Fruit fly (Drosophila melanogaster) whole organism, wandering third instar larva: ENCODE data around the gene CG33169.

Source experiments
- Dif ChIP-seq: fragments of 200-275, 200-300 bp; sonication (Bioruptor generic); optimal IDR thresholded peaks from 2 replicates; lab custom pipeline; 2018; ENCODE audit warnings: missing biosample characterization, missing genetic modification characterization; ENCODE audit not compliant: partially characterized antibody
- Jra ChIP-seq: sonication (Bioruptor generic); optimal IDR thresholded peaks from 2 replicates; lab custom pipeline; 2016; ENCODE audit warnings: missing biosample characterization, missing genetic modification characterization
- dl ChIP-seq, 2 experiments: fragments of 175-275, 200-275 bp in 1 of 2; fragments of 200-275 bp in 1 of 2; sonication (Bioruptor generic); optimal IDR thresholded peaks; lab custom pipeline; 2018; ENCODE audit warnings: mild to moderate bottlenecking in 2 of 2, missing biosample characterization in 2 of 2, missing genetic modification characterization in 2 of 2, moderate library complexity in 2 of 2; ENCODE audit not compliant: partially characterized antibody in 2 of 2, insufficient read depth in 1 of 2
- foxo ChIP-seq, 2 experiments: fragments of 200-800 bp; sonication (Bioruptor generic); optimal IDR thresholded peaks; 2 replicates in 1 of 2; 3 replicates in 1 of 2; lab custom pipeline; 2016 to 2017; ENCODE audit warnings: missing biosample characterization in 2 of 2, missing genetic modification characterization in 2 of 2
- pan ChIP-seq: fragments of >200 bp; optimal IDR thresholded peaks from 2 replicates; lab custom pipeline; 2017
- rgr ChIP-seq: fragments of 200-800 bp; sonication (Bioruptor generic); optimal IDR thresholded peaks from 3 replicates; lab custom pipeline; 2016; ENCODE audit warnings: missing biosample characterization, mild to moderate bottlenecking, missing genetic modification characterization
- woc ChIP-seq: sonication (Bioruptor generic); optimal IDR thresholded peaks from 2 replicates; lab custom pipeline; 2016; ENCODE audit warnings: missing biosample characterization, mild to moderate bottlenecking, missing genetic modification characterization

- TF ChIP-seq foxo (GFP tag; optimal IDR thresholded peaks at IDR 0.05; lab: Kevin White, UChicago) (no peak), dl (GFP tag; optimal IDR thresholded peaks at IDR 0.05; lab: Kevin White, UChicago; ENCODE audit: insufficient read depth in 1 of 2, partially characterized antibody in 2 of 2) (no peak), rgr (GFP tag; lab: Kevin White, UChicago) (no peak), woc (GFP tag; lab: Kevin White, UChicago) (no peak), Dif (GFP tag; lab: Kevin White, UChicago) (no peak), pan (lab: Kevin White, UChicago) (no peak), Jra (no peak)
Observed at dm6 chr3L:22853412-22853811, 10.3 kb upstream of the CG33169 start, which contains the start of gene CG32462.
